Worm (Caenorhabditis elegans): ENCODE data around the gene folt-1.
A peak's percentile ranks its signal among the peaks of the same experiment; 100 is the strongest.

The folt-1 gene

DNA sequence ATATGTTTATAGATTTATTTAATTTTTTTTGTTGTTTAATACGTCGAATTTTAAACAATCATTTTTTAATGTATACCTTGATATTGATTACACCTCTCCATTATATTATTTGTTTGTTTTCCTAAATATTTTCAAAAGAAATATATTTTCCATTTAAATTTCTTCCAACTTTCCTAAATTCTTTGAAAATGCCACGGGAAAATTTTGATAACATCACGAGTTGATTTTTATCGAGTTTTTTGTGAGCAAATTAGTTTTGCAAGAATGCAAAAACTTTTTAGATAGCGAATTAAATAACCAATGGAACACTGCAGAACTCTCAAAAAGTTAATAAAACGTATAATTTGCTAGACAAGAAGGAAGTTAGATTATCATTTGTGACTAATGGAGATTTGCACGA, 16.7 kb downstream of the folt-1 start, which contains the start of gene srg-42:
TSS of gene srg-42 (minus strand) at position 101 of the 400 bp plus-strand sequence.
- TF ChIP-seq pqm-1 (tag; optimal IDR thresholded peaks at IDR 0.05) (no peak), nhr-237 (tag; optimal IDR thresholded peaks at IDR 0.05) (no peak), ceh-16 (tag; optimal IDR thresholded peaks at IDR 0.05) (no peak), nhr-77 (tag; optimal IDR thresholded peaks at IDR 0.05) (no peak), mdl-1 (tag; optimal IDR thresholded peaks at IDR 0.05) (no peak), hmg-11 (tag; optimal IDR thresholded peaks at IDR 0.05) (no peak), nhr-23 (tag; optimal IDR thresholded peaks at IDR 0.05) (no peak), daf-12 (tag; optimal IDR thresholded peaks at IDR 0.05) (no peak), zag-1 (tag; optimal IDR thresholded peaks at IDR 0.05) (no peak), lsy-12 (tag; optimal IDR thresholded peaks at IDR 0.05) (no peak), lin-15B (tag; optimal IDR thresholded peaks at IDR 0.05) (no peak), elt-2 (tag; optimal IDR thresholded peaks at IDR 0.05) (no peak), sea-2 (GFP tag; optimal IDR thresholded peaks at IDR 0.05) (no peak), ztf-11 (tag; optimal IDR thresholded peaks at IDR 0.05) (no peak)

DNA sequence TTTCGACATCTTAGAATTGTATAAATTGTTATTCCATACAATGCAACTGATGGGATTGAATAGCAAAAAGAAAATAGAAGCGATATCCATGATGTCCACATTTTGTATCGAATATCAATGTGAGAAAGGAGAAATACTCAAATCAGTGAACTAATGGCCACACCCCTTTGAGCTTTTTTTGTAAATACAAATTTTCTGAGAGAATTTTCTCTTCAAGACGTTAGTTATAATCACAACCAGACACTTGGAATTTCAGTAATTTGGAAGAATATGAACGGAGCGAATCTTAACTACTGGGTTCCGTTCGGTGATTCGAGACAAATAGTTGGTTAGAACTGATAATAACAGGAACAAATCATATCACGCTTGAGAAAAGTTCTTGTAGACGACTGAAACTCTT, 20.5 kb downstream of the folt-1 start, which contains the start of gene srg-41:
TSS of gene srg-41 (minus strand) at position 101 of the 400 bp plus-strand sequence.
- TF ChIP-seq nhr-76 (tag; optimal IDR thresholded peaks at IDR 0.05) (no peak), hmg-11 (tag; optimal IDR thresholded peaks at IDR 0.05) (no peak), ztf-11 (tag; optimal IDR thresholded peaks at IDR 0.05) (no peak), eor-1 (tag; optimal IDR thresholded peaks at IDR 0.05) (no peak), tbx-2 (tag; optimal IDR thresholded peaks at IDR 0.05) (no peak), egl-5 (tag; optimal IDR thresholded peaks at IDR 0.05) (no peak), unc-39 (tag; optimal IDR thresholded peaks at IDR 0.05) (no peak), elt-3 (tag; optimal IDR thresholded peaks at IDR 0.05) (no peak), mdl-1 (tag; optimal IDR thresholded peaks at IDR 0.05) (no peak), skn-1 (tag; optimal IDR thresholded peaks at IDR 0.05) (no peak), jun-1 (tag; optimal IDR thresholded peaks at IDR 0.05) (no peak), elt-1 (tag; optimal IDR thresholded peaks at IDR 0.05) (no peak), ZK546.5 (tag; optimal IDR thresholded peaks at IDR 0.05) (no peak), lin-39 (tag; optimal IDR thresholded peaks at IDR 0.05) (no peak), ceh-16 (tag; optimal IDR thresholded peaks at IDR 0.05) (no peak), ceh-82 (tag; optimal IDR thresholded peaks at IDR 0.05) (no peak), sea-2 (GFP tag; optimal IDR thresholded peaks at IDR 0.05) (no peak), ceh-9 (tag; optimal IDR thresholded peaks at IDR 0.05) (no peak)

DNA sequence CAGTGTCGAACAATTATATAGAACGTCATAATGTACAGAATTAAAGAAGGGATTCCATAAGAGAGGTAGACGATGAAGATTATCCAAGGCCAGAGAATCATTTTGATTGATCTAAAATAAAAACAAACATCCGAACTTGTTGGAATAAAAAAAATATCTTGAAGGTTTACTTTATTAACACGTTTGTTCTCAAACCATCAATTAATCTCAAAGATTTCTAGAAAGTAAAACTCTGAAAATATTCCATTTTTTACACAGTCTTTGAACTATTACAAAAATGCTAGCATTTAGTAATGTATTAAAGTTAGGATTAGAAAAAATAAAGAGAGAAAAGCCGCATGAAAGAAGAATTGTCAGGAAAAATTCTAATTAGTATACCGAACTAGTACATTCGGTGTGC, 23.2 kb downstream of the folt-1 start, which contains the start of gene srg-40:
TSS of gene srg-40 (minus strand) at position 101 of the 400 bp plus-strand sequence.
- TF ChIP-seq unc-62 (GFP tag; optimal IDR thresholded peaks at IDR 0.05) (no peak), mdl-1 (tag; optimal IDR thresholded peaks at IDR 0.05) (no peak), nhr-237 (tag; optimal IDR thresholded peaks at IDR 0.05) (no peak)

DNA sequence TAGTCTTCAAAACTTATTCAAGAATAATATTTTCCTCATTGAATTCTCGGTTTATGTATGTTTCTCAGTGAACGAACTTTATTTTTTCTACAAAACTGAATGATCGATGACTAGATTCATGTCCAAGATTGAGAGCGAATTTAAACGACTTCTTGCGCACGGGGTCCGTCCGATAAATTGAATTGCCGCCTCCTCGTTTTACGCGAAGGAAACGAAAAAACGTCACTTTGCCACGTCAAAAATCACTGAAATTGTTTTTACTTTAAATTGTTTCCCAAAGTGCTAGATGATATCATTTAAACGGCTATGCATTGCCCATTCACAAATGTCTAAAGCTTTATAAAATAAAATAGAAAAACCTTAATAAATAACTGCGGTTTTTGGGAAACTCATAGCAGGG, 26.5 kb downstream of the folt-1 start:
- TF ChIP-seq fkh-10 (GFP tag; optimal IDR thresholded peaks at IDR 0.05) (peak; percentile 60), egl-27 (tag; optimal IDR thresholded peaks at IDR 0.05) (no peak)

DNA sequence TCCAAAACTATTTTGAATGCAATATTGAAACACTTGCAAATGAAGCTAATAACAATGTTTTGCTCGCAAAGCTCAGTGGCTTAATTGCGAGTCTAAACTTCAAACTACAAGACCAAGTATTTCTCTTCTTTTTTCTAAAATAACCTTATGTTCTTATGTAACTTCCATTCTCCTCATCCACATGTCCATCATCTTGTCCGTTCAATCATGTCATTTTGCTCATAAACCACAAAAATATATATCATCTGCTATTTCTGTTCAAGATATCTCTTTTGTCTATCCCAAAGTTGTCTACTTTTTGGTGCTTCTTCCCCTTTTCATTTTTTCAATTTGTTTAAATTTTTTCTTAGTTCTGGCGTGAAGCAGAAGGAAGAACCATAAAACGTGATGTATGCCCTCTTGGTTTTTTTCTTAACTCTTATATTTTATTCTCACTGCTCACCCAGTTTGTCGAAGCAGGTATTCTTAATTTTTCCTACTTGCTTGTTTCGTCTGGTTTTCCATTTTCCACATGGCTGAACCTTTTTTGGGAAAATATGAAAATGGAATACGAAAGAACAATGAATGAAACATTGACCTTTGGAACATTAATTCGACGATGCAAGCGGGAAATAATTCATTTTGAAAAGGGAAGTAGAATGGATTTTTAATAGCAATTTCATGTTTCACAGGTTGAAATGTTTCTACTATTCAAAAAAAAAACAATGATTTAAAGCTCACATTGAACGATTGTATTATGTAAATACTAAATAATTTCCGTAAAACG, 29.5 kb downstream of the folt-1 start:
- no peak for TF ChIP-seq jun-1 (tag; optimal IDR thresholded peaks at IDR 0.05)
- no peak for TF ChIP-seq aly-2 (tag; optimal IDR thresholded peaks at IDR 0.05)
- TF ChIP-seq R02D3.7 (tag; optimal IDR thresholded peaks at IDR 0.05): no peak
- no peak for TF ChIP-seq fkh-2 (tag; optimal IDR thresholded peaks at IDR 0.05)
- no peak for TF ChIP-seq pha-4 (tag; optimal IDR thresholded peaks at IDR 0.05)
- TF ChIP-seq unc-62 (GFP tag; optimal IDR thresholded peaks at IDR 0.05): no peak
- TF ChIP-seq nhr-23 (tag; optimal IDR thresholded peaks at IDR 0.05): no peak
- TF ChIP-seq egl-5 (tag; optimal IDR thresholded peaks at IDR 0.05): no peak
- TF ChIP-seq nhr-11 (tag; optimal IDR thresholded peaks at IDR 0.05): no peak
- no peak for TF ChIP-seq zag-1 (tag; optimal IDR thresholded peaks at IDR 0.05)
- no peak for TF ChIP-seq fkh-10 (GFP tag; optimal IDR thresholded peaks at IDR 0.05)
- TF ChIP-seq snpc-4 (tag; optimal IDR thresholded peaks at IDR 0.05): no peak
- no peak for TF ChIP-seq lin-39 (tag; optimal IDR thresholded peaks at IDR 0.05)
- no peak for TF ChIP-seq ama-1 (optimal IDR thresholded peaks at IDR 0.05)
- no peak for TF ChIP-seq fos-1 (tag; optimal IDR thresholded peaks at IDR 0.05)
- TF ChIP-seq ZK546.5 (tag; optimal IDR thresholded peaks at IDR 0.05): no peak
